Worm (Caenorhabditis elegans) whole organism, late embryonic: ENCODE results near the gene lyst-1.
A peak's percentile ranks its signal among the peaks of the same experiment; 100 is the strongest.

Experiments
- C08G9.2 ChIP-seq: sonication (generic microtip); optimal IDR thresholded peaks from 2 replicates; lab custom pipeline; 2016; ENCODE audit warnings: mild to moderate bottlenecking, missing genetic modification characterization, moderate library complexity, missing compliant biosample characterization
- F13H6.1 ChIP-seq: sonication (generic microtip); optimal IDR thresholded peaks from 2 replicates; lab custom pipeline; 2016; ENCODE audit warnings: missing genetic modification characterization, missing compliant biosample characterization
- K02D7.2 ChIP-seq: sonication (generic microtip); optimal IDR thresholded peaks from 2 replicates; lab custom pipeline; 2017; ENCODE audit warnings: mild to moderate bottlenecking, missing genetic modification characterization, missing compliant biosample characterization
- T23F11.4 ChIP-seq: fragments of 200-800 bp; sonication (Bioruptor generic); optimal IDR thresholded peaks from 2 replicates; lab custom pipeline; 2018; ENCODE audit warnings: mild to moderate bottlenecking, missing genetic modification characterization, missing compliant biosample characterization
- ama-1 ChIP-seq: fragments of 150-350 bp; optimal IDR thresholded peaks from 2 replicates; lab custom pipeline; 2014
- ceh-19 ChIP-seq: fragments of 200-800 bp; sonication (Bioruptor generic); optimal IDR thresholded peaks from 2 replicates; lab custom pipeline; 2018; ENCODE audit warnings: mild to moderate bottlenecking, missing genetic modification characterization, missing compliant biosample characterization
- ceh-30 ChIP-seq: fragments of 150-350 bp; optimal IDR thresholded peaks from 2 replicates; lab custom pipeline; 2014; ENCODE audit warnings: missing biosample characterization, missing genetic modification characterization
- ceh-31 ChIP-seq: sonication (generic microtip); optimal IDR thresholded peaks from 2 replicates; lab custom pipeline; 2016; ENCODE audit warnings: missing genetic modification characterization, missing compliant biosample characterization
- ceh-45 ChIP-seq: fragments of 200-800 bp; sonication (Bioruptor generic); IDR thresholded peaks from 2 replicates; pipeline ENCODE4 v1.3.6; 2022; ENCODE audit warnings: missing genetic modification reagents, missing genetic modification characterization, missing compliant biosample characterization
- dmd-4 ChIP-seq: sonication (generic microtip); optimal IDR thresholded peaks from 2 replicates; lab custom pipeline; 2016; ENCODE audit warnings: borderline replicate concordance, missing genetic modification characterization, missing compliant biosample characterization
- dve-1 ChIP-seq: sonication (generic microtip); optimal IDR thresholded peaks from 2 replicates; lab custom pipeline; 2017; ENCODE audit warnings: antibody characterized with exemption, mild to moderate bottlenecking, missing genetic modification characterization, missing compliant biosample characterization
- elt-2 ChIP-seq: sonication (generic microtip); optimal IDR thresholded peaks from 2 replicates; lab custom pipeline; 2016; ENCODE audit warnings: missing genetic modification reagents, missing genetic modification characterization, missing compliant biosample characterization
- elt-4 ChIP-seq: sonication (generic microtip); optimal IDR thresholded peaks from 2 replicates; lab custom pipeline; 2016; ENCODE audit warnings: missing genetic modification characterization, missing compliant biosample characterization
- fkh-6 ChIP-seq: sonication (generic microtip); optimal IDR thresholded peaks from 2 replicates; lab custom pipeline; 2016; ENCODE audit warnings: missing genetic modification characterization, missing compliant biosample characterization
- gmeb-2 ChIP-seq: sonication (generic microtip); optimal IDR thresholded peaks from 2 replicates; lab custom pipeline; 2016; ENCODE audit warnings: missing genetic modification characterization, inconsistent platforms, missing compliant biosample characterization
- hlh-13 ChIP-seq: fragments of 200-800 bp; sonication (Bioruptor generic); optimal IDR thresholded peaks from 2 replicates; lab custom pipeline; 2018; ENCODE audit warnings: mild to moderate bottlenecking, missing genetic modification characterization, missing compliant biosample characterization
- hlh-15 ChIP-seq: sonication (generic microtip); optimal IDR thresholded peaks from 2 replicates; lab custom pipeline; 2016; ENCODE audit warnings: missing genetic modification characterization, missing compliant biosample characterization
- hlh-30 ChIP-seq: sonication (generic microtip); optimal IDR thresholded peaks from 2 replicates; lab custom pipeline; 2017; ENCODE audit warnings: antibody characterized with exemption, missing genetic modification characterization, missing compliant biosample characterization; ENCODE audit not compliant: insufficient read depth
- hlh-6 ChIP-seq: sonication (generic microtip); optimal IDR thresholded peaks from 2 replicates; lab custom pipeline; 2016; ENCODE audit warnings: missing genotype, missing genetic modification characterization, missing compliant biosample characterization
- hlh-8 ChIP-seq: sonication (generic microtip); optimal IDR thresholded peaks from 2 replicates; lab custom pipeline; 2016; ENCODE audit warnings: missing genotype, missing genetic modification characterization, missing compliant biosample characterization
- lin-11 ChIP-seq: fragments of 200-800 bp; sonication (Bioruptor generic); optimal IDR thresholded peaks from 2 replicates; lab custom pipeline; 2018; ENCODE audit warnings: mild to moderate bottlenecking, missing genetic modification characterization, missing compliant biosample characterization
- mec-3 ChIP-seq: sonication (generic microtip); optimal IDR thresholded peaks from 2 replicates; lab custom pipeline; 2016; ENCODE audit warnings: borderline replicate concordance, missing genetic modification characterization, missing compliant biosample characterization
- nfya-1 ChIP-seq: sonication (generic microtip); optimal IDR thresholded peaks from 2 replicates; lab custom pipeline; 2017; ENCODE audit warnings: missing genetic modification characterization, mild to moderate bottlenecking, missing compliant biosample characterization, antibody characterized with exemption, moderate library complexity
- nhr-11 ChIP-seq: fragments of 150-350 bp; optimal IDR thresholded peaks from 2 replicates; lab custom pipeline; 2014; ENCODE audit warnings: missing biosample characterization, missing genetic modification characterization
- npax-4 ChIP-seq: sonication (generic microtip); optimal IDR thresholded peaks from 2 replicates; lab custom pipeline; 2016; ENCODE audit warnings: missing genetic modification characterization, missing compliant biosample characterization
- odd-2 ChIP-seq: sonication (generic microtip); optimal IDR thresholded peaks from 2 replicates; lab custom pipeline; 2017; ENCODE audit warnings: antibody characterized with exemption, mild to moderate bottlenecking, missing genetic modification characterization, missing compliant biosample characterization
- pat-9 ChIP-seq: fragments of 200-800 bp; sonication (Bioruptor generic); optimal IDR thresholded peaks from 2 replicates; lab custom pipeline; 2018; ENCODE audit warnings: mild to moderate bottlenecking, missing genetic modification characterization, moderate library complexity, missing compliant biosample characterization
- ref-2 ChIP-seq: sonication (generic microtip); optimal IDR thresholded peaks from 2 replicates; lab custom pipeline; 2016; ENCODE audit warnings: missing genetic modification characterization, missing compliant biosample characterization
- rnt-1 ChIP-seq: sonication (generic microtip); optimal IDR thresholded peaks from 2 replicates; lab custom pipeline; 2016; ENCODE audit warnings: missing genetic modification characterization, missing compliant biosample characterization
- sox-2 ChIP-seq: fragments of 200-800 bp; sonication (Bioruptor generic); IDR thresholded peaks from 2 replicates; pipeline ENCODE4 v1.3.6; 2022; ENCODE audit warnings: missing genetic modification reagents, missing genetic modification characterization, missing compliant biosample characterization
- tbx-2 ChIP-seq: sonication (generic microtip); optimal IDR thresholded peaks from 2 replicates; lab custom pipeline; 2016; ENCODE audit warnings: missing genetic modification characterization, missing compliant biosample characterization
- tbx-7 ChIP-seq: sonication (generic microtip); optimal IDR thresholded peaks from 2 replicates; lab custom pipeline; 2016; ENCODE audit warnings: missing genotype, missing genetic modification characterization, missing compliant biosample characterization
- ttx-3 ChIP-seq: sonication (generic microtip); optimal IDR thresholded peaks from 2 replicates; lab custom pipeline; 2016; ENCODE audit warnings: missing genetic modification reagents, missing genetic modification characterization, missing compliant biosample characterization
- unc-3 ChIP-seq, 2 experiments: fragments of 200-800 bp in 1 of 2; sonication (Bioruptor generic) in 1 of 2; sonication (generic microtip) in 1 of 2; conservative IDR thresholded peaks in 1 of 2; optimal IDR thresholded peaks in 1 of 2; 2 replicates each; pipeline versions ENCODE4 v1.3.6 to Lab custom; 2016 to 2022; ENCODE audit warnings: missing compliant biosample characterization in 2 of 2, missing genetic modification characterization in 2 of 2, missing genetic modification reagents in 1 of 2
- unc-42 ChIP-seq: sonication (generic microtip); optimal IDR thresholded peaks from 2 replicates; lab custom pipeline; 2016; ENCODE audit warnings: missing genotype, missing genetic modification characterization, missing compliant biosample characterization
- unc-55 ChIP-seq: sonication (generic microtip); optimal IDR thresholded peaks from 2 replicates; lab custom pipeline; 2017; ENCODE audit warnings: missing biosample characterization, missing genetic modification reagents, missing genetic modification characterization
- unc-86 ChIP-seq: sonication (generic microtip); optimal IDR thresholded peaks from 2 replicates; lab custom pipeline; 2016; ENCODE audit warnings: missing genetic modification characterization, missing compliant biosample characterization

lyst-1 gene

ce11 chrX:12175667-12176278 lies 34.8 kb upstream of the lyst-1 start (continued):
- TF ChIP-seq tbx-7 (tag; lab: Kevin White, UChicago), result no peak
- TF ChIP-seq ttx-3, result no peak
- no peak for TF ChIP-seq ama-1 (lab: Kevin White, UChicago)
- TF ChIP-seq F13H6.1 (tag; lab: Kevin White, UChicago), result no peak
- TF ChIP-seq hlh-8 (tag; lab: Kevin White, UChicago), result no peak
- no peak for TF ChIP-seq ceh-45 (GFP tag; lab: Robert Waterston, UW)
- TF ChIP-seq ceh-31, result no peak
- TF ChIP-seq tbx-2 (tag; lab: Kevin White, UChicago), result peak; percentile 37
- TF ChIP-seq rnt-1 (tag; lab: Kevin White, UChicago), result peak; percentile 8
- TF ChIP-seq unc-86 (tag; lab: Kevin White, UChicago), result no peak
- TF ChIP-seq ceh-30, result no peak
- TF ChIP-seq ref-2 (tag; lab: Kevin White, UChicago), result no peak
- no peak for TF ChIP-seq lin-11
- TF ChIP-seq T23F11.4, result no peak
- no peak for TF ChIP-seq hlh-6 (tag; lab: Kevin White, UChicago)
- TF ChIP-seq elt-2 (tag; lab: Kevin White, UChicago), result no peak
- no peak for TF ChIP-seq mec-3 (tag; lab: Kevin White, UChicago)
- TF ChIP-seq sox-2 (GFP tag; lab: Robert Waterston, UW), result no peak
- no peak for TF ChIP-seq nhr-11 (tag; lab: Kevin White, UChicago)
- no peak for TF ChIP-seq C08G9.2 (tag; lab: Kevin White, UChicago)
- no peak for TF ChIP-seq K02D7.2 (tag; lab: Kevin White, UChicago)
- TF ChIP-seq npax-4 (tag; lab: Kevin White, UChicago), result no peak
- TF ChIP-seq fkh-6 (tag; lab: Kevin White, UChicago), result no peak
- TF ChIP-seq gmeb-2, result no peak

DNA sequence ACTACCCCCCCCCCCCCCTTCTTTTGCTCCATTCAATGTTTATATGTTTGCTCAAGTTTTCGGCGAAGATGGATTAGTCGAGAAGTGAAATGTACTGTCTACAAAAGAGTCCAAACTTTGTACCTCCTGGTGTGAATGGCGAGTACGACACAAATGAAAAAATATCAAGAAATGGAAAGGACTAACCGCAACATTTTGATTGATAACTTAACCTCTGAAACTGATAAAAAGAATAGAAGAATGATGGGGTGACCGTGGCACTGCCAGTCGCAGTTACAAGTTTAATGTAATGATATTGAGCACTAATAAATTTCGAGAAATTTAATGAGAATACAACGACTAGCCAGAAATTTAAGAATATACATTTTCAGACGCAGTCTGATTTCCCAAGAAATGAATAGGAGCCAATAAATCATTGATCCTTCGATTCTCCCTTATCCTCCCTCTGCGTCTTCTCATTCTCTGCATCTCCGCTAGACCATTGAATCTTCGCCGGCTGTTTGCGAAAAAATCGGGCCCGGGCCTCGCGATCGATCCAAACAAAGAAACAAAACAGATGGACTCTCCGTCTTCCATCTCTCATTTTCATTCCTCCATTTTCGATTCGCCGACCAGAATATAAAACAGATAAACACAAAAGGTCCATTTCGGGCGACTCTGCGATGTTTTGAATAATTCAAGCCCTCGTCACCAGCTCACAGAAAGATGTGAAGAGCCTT lies 33.9 kb upstream of the lyst-1 start:
- peak; percentile 6 for TF ChIP-seq nfya-1 (tag; lab: Kevin White, UChicago)
- TF ChIP-seq hlh-13 (GFP tag; lab: Kevin White, UChicago), result no peak
- peak; percentile 24 for TF ChIP-seq unc-55
- TF ChIP-seq gmeb-2, result no peak
- TF ChIP-seq, all 69 proteins: peak for 2

DNA sequence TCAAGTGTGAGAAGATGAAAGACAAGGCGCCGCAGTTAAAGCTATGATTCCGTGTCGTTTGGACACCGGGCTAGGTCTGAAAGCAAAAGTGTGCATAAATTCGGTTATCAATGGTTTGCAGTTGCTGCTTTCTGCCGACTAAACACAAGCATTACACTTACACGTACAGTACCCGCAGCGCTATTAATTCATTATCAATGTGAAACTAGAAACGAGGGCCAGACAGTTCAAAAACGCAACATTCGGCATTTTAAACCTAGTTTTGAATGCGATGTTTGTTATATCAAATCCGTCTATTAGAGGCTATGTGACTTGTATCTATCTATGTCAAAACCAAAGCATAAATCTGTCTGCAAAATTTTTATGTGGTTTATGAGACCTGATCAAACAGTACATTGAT lies 33.0 kb upstream of the lyst-1 start:
- TF ChIP-seq gmeb-2, result no peak
- TF ChIP-seq dmd-4 (tag; lab: Kevin White, UChicago), result no peak
- TF ChIP-seq npax-4 (tag; lab: Kevin White, UChicago), result no peak
- no peak for TF ChIP-seq dve-1 (tag; lab: Kevin White, UChicago)
- no peak for TF ChIP-seq hlh-6 (tag; lab: Kevin White, UChicago)
- no peak for TF ChIP-seq tbx-7 (tag; lab: Kevin White, UChicago)
- TF ChIP-seq hlh-30 (tag; lab: Kevin White, UChicago), result no peak
- no peak for TF ChIP-seq unc-42 (tag; lab: Kevin White, UChicago)
- no peak for TF ChIP-seq ttx-3
- no peak for TF ChIP-seq unc-55
- no peak for TF ChIP-seq ama-1 (lab: Kevin White, UChicago)
- no peak for TF ChIP-seq elt-4 (tag; lab: Kevin White, UChicago)
- TF ChIP-seq pat-9 (tag; lab: Kevin White, UChicago), result no peak
- no peak for TF ChIP-seq hlh-13 (GFP tag; lab: Kevin White, UChicago)
- TF ChIP-seq hlh-15, result no peak
- no peak for TF ChIP-seq ceh-19
- no peak for TF ChIP-seq odd-2 (tag; lab: Kevin White, UChicago)
- no peak for TF ChIP-seq unc-3 (GFP tag; conservative IDR thresholded peaks at IDR 0.05; lab: Robert Waterston, UW)
- no peak for TF ChIP-seq unc-3 (tag; optimal IDR thresholded peaks at IDR 0.05; lab: Kevin White, UChicago)
- no peak for TF ChIP-seq ceh-31
- TF ChIP-seq, all 69 proteins: peak for 0
